Worm (Caenorhabditis elegans): ENCODE results near the gene mltn-11.

mltn-11 gene

ce11 chrV:16674399-16674798 lies 38.4 kb downstream of the mltn-11 start:
- TF ChIP-seq F13C5.2 (tag; optimal IDR thresholded peaks at IDR 0.05) (no peak), B0310.2 (tag; optimal IDR thresholded peaks at IDR 0.05) (no peak), sea-1 (GFP tag; conservative IDR thresholded peaks at IDR 0.05) (no peak), tbx-11 (GFP tag; IDR thresholded peaks at IDR 0.05) (no peak), tra-4 (tag; optimal IDR thresholded peaks at IDR 0.05) (no peak), ama-1 (optimal IDR thresholded peaks at IDR 0.05) (no peak), pes-1 (GFP tag; IDR thresholded peaks at IDR 0.05) (no peak), ets-7 (tag; optimal IDR thresholded peaks at IDR 0.05) (no peak), scrt-1 (GFP tag; IDR thresholded peaks at IDR 0.05) (no peak), hmbx-1 (tag; optimal IDR thresholded peaks at IDR 0.05) (no peak), ceh-36 (tag; optimal IDR thresholded peaks at IDR 0.05) (no peak), hnd-1 (tag; optimal IDR thresholded peaks at IDR 0.05) (no peak), tbx-37 (GFP tag; conservative IDR thresholded peaks at IDR 0.05) (no peak)

DNA sequence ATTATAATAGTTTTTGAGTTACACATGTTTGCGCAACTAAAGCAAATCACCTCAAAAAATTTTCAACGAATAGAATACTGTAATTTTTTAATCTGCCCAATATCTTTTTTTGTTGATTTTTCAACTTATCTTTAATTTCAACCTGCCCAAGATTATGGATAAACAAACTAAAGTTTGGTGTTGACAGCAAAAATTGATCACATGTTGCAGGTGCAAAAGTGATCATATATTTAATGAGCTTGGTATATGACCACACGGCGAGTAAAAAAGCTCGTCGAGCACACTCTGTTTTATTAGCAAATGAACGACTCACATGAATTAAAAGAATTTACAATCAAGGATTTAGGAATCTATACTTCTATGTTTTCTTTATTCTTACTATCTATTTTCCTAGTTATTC lies 39.6 kb downstream of the mltn-11 start, which contains the start of gene srz-1:
Gene srz-1 (plus strand): TSS at position 301 of the 400 bp plus-strand sequence.
- TF ChIP-seq ceh-36 (tag; optimal IDR thresholded peaks at IDR 0.05) (no peak), pes-1 (GFP tag; IDR thresholded peaks at IDR 0.05) (no peak), hmbx-1 (tag; optimal IDR thresholded peaks at IDR 0.05) (no peak), ceh-13 (GFP tag; optimal IDR thresholded peaks at IDR 0.05) (no peak), hmg-4 (GFP tag; optimal IDR thresholded peaks at IDR 0.05) (no peak), tra-4 (tag; optimal IDR thresholded peaks at IDR 0.05) (no peak), tbx-37 (GFP tag; conservative IDR thresholded peaks at IDR 0.05) (no peak), tbx-11 (GFP tag; IDR thresholded peaks at IDR 0.05) (no peak), scrt-1 (GFP tag; IDR thresholded peaks at IDR 0.05) (no peak), ets-7 (tag; optimal IDR thresholded peaks at IDR 0.05) (no peak), flt-1 (GFP tag; IDR thresholded peaks at IDR 0.05) (no peak), aly-1 (tag; optimal IDR thresholded peaks at IDR 0.05) (no peak), sea-1 (GFP tag; conservative IDR thresholded peaks at IDR 0.05) (no peak), ama-1 (optimal IDR thresholded peaks at IDR 0.05) (no peak)

DNA sequence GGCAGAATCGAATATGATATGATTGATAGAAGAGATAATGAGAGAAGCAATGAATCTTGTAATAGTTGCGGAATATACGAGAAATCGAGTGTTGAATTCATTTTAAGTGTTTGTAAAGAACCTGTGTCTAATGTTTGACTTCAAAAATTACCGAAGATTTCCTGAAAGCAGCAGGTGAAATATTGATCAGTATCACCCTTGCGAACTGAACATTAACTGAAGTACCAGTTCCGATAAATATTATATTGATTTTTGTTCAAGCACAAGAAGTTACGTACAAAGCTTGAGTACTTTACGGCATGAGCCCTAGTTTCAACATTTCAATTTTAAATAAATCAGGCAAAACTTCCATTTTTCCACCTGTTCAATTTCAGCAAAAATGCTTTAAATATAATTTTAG lies 43.3 kb downstream of the mltn-11 start, which contains the start of gene srz-103:
Gene srz-103 (minus strand): TSS at position 101 of the 400 bp plus-strand sequence.
- no peak for TF ChIP-seq sea-1 (GFP tag; conservative IDR thresholded peaks at IDR 0.05)
- TF ChIP-seq pes-1 (GFP tag; IDR thresholded peaks at IDR 0.05): no peak
- TF ChIP-seq ama-1 (optimal IDR thresholded peaks at IDR 0.05): no peak
- TF ChIP-seq tbx-37 (GFP tag; conservative IDR thresholded peaks at IDR 0.05): no peak
- no peak for TF ChIP-seq scrt-1 (GFP tag; IDR thresholded peaks at IDR 0.05)
- TF ChIP-seq hmbx-1 (tag; optimal IDR thresholded peaks at IDR 0.05): no peak
- no peak for TF ChIP-seq aly-1 (tag; optimal IDR thresholded peaks at IDR 0.05)
- no peak for TF ChIP-seq ceh-36 (tag; optimal IDR thresholded peaks at IDR 0.05)
- no peak for TF ChIP-seq tbx-11 (GFP tag; IDR thresholded peaks at IDR 0.05)
- TF ChIP-seq flt-1 (GFP tag; IDR thresholded peaks at IDR 0.05): no peak
- no peak for TF ChIP-seq ceh-13 (GFP tag; optimal IDR thresholded peaks at IDR 0.05)

DNA sequence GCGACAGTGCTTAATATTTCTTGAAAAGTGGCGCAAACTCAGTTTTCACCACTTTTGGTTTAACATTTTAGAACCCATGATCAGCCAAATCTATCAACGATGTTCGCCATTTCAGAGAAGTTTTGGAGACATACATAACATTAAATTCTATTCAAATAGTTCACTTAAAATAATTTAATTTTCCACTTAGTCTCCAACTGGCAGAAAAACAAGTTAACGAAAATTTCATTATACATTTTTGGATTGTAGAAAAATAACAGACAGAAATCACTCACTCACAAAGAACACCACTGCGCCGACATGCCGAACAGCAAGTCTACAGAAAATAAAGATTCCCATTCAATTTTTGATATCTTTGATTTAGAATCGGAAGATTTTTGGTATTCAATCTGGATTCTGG lies 44.0 kb downstream of the mltn-11 start, which contains the start of gene srw-44:
Gene srw-44 (plus strand): TSS at position 301 of the 400 bp plus-strand sequence.
- TF ChIP-seq aly-1 (tag; optimal IDR thresholded peaks at IDR 0.05): no peak
- no peak for TF ChIP-seq ama-1 (optimal IDR thresholded peaks at IDR 0.05)
- no peak for TF ChIP-seq ets-7 (tag; optimal IDR thresholded peaks at IDR 0.05)
- TF ChIP-seq B0310.2 (tag; optimal IDR thresholded peaks at IDR 0.05): no peak
- no peak for TF ChIP-seq hnd-1 (tag; optimal IDR thresholded peaks at IDR 0.05)
- no peak for TF ChIP-seq scrt-1 (GFP tag; IDR thresholded peaks at IDR 0.05)
- TF ChIP-seq pes-1 (GFP tag; IDR thresholded peaks at IDR 0.05): no peak
- TF ChIP-seq sea-1 (GFP tag; conservative IDR thresholded peaks at IDR 0.05): no peak
- TF ChIP-seq ceh-36 (tag; optimal IDR thresholded peaks at IDR 0.05): no peak
- TF ChIP-seq F13C5.2 (tag; optimal IDR thresholded peaks at IDR 0.05): no peak
- no peak for TF ChIP-seq ceh-13 (GFP tag; optimal IDR thresholded peaks at IDR 0.05)
- no peak for TF ChIP-seq hmbx-1 (tag; optimal IDR thresholded peaks at IDR 0.05)
- TF ChIP-seq tbx-11 (GFP tag; IDR thresholded peaks at IDR 0.05): no peak

ce11 chrV:16682886-16683285 lies 46.9 kb downstream of the mltn-11 start, which contains the start of gene srw-36:
srw-36 (plus strand) TSS chrV:16683186.
- TF ChIP-seq pes-1 (GFP tag; IDR thresholded peaks at IDR 0.05): no peak
- TF ChIP-seq ama-1 (optimal IDR thresholded peaks at IDR 0.05): no peak
- TF ChIP-seq tbx-37 (GFP tag; conservative IDR thresholded peaks at IDR 0.05): no peak
- no peak for TF ChIP-seq flt-1 (GFP tag; IDR thresholded peaks at IDR 0.05)
- TF ChIP-seq hmbx-1 (tag; optimal IDR thresholded peaks at IDR 0.05): no peak
- no peak for TF ChIP-seq B0310.2 (tag; optimal IDR thresholded peaks at IDR 0.05)
- TF ChIP-seq tbx-11 (GFP tag; IDR thresholded peaks at IDR 0.05): no peak
- no peak for TF ChIP-seq tra-4 (tag; optimal IDR thresholded peaks at IDR 0.05)
- no peak for TF ChIP-seq scrt-1 (GFP tag; IDR thresholded peaks at IDR 0.05)
- no peak for TF ChIP-seq F13C5.2 (tag; optimal IDR thresholded peaks at IDR 0.05)
- no peak for TF ChIP-seq hnd-1 (tag; optimal IDR thresholded peaks at IDR 0.05)

- TF ChIP-seq ets-7 (tag; optimal IDR thresholded peaks at IDR 0.05): no peak
- no peak for TF ChIP-seq scrt-1 (GFP tag; IDR thresholded peaks at IDR 0.05)
- TF ChIP-seq hmg-4 (GFP tag; optimal IDR thresholded peaks at IDR 0.05): no peak
- no peak for TF ChIP-seq F13C5.2 (tag; optimal IDR thresholded peaks at IDR 0.05)
- TF ChIP-seq aly-1 (tag; optimal IDR thresholded peaks at IDR 0.05): no peak
- TF ChIP-seq B0310.2 (tag; optimal IDR thresholded peaks at IDR 0.05): no peak
- no peak for TF ChIP-seq flt-1 (GFP tag; IDR thresholded peaks at IDR 0.05)
Observed at ce11 chrV:16683359-16683758, 47.4 kb downstream of the mltn-11 start.

- TF ChIP-seq sea-1 (GFP tag; conservative IDR thresholded peaks at IDR 0.05) (no peak), tbx-37 (GFP tag; conservative IDR thresholded peaks at IDR 0.05) (no peak), aly-1 (tag; optimal IDR thresholded peaks at IDR 0.05) (no peak), ceh-13 (GFP tag; optimal IDR thresholded peaks at IDR 0.05) (no peak), tbx-11 (GFP tag; IDR thresholded peaks at IDR 0.05) (no peak), pes-1 (GFP tag; IDR thresholded peaks at IDR 0.05) (no peak)
Observed at ce11 chrV:16685725-16686124, 49.7 kb downstream of the mltn-11 start, which contains the start of gene srw-43. srw-43 (plus strand) TSS chrV:16686025.

DNA sequence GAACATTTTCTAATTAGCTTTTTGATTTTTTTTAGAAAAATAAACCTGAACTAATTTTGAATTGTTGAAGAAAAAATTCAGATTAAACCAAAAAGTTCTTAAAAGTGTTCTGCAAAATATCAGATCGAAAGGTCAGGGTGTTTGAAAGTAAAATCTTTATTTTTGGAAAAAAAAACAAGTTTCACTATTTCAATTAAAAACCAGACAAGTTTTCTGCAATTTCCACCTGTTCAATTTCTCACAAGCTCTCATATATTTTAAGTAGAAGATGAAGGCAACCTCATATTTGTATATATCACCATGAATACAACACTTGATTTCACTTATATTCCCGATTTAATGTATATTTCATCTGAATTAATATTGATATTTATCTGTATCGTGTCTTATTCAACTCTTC lies 51.2 kb downstream of the mltn-11 start, which contains the start of gene srz-102:
Gene srz-102 (plus strand): TSS at position 301 of the 400 bp plus-strand sequence.
- TF ChIP-seq ceh-13 (GFP tag; optimal IDR thresholded peaks at IDR 0.05): no peak
- TF ChIP-seq F13C5.2 (tag; optimal IDR thresholded peaks at IDR 0.05): no peak
- no peak for TF ChIP-seq ceh-36 (tag; optimal IDR thresholded peaks at IDR 0.05)
- TF ChIP-seq hmbx-1 (tag; optimal IDR thresholded peaks at IDR 0.05): no peak
- TF ChIP-seq sea-1 (GFP tag; conservative IDR thresholded peaks at IDR 0.05): no peak
- TF ChIP-seq ama-1 (optimal IDR thresholded peaks at IDR 0.05): no peak
- no peak for TF ChIP-seq ets-7 (tag; optimal IDR thresholded peaks at IDR 0.05)
- no peak for TF ChIP-seq aly-1 (tag; optimal IDR thresholded peaks at IDR 0.05)
- no peak for TF ChIP-seq tbx-11 (GFP tag; IDR thresholded peaks at IDR 0.05)
- no peak for TF ChIP-seq pes-1 (GFP tag; IDR thresholded peaks at IDR 0.05)
- TF ChIP-seq hmg-4 (GFP tag; optimal IDR thresholded peaks at IDR 0.05): no peak
- TF ChIP-seq flt-1 (GFP tag; IDR thresholded peaks at IDR 0.05): no peak
- TF ChIP-seq hnd-1 (tag; optimal IDR thresholded peaks at IDR 0.05): no peak
- no peak for TF ChIP-seq scrt-1 (GFP tag; IDR thresholded peaks at IDR 0.05)
- no peak for TF ChIP-seq tra-4 (tag; optimal IDR thresholded peaks at IDR 0.05)
- no peak for TF ChIP-seq tbx-37 (GFP tag; conservative IDR thresholded peaks at IDR 0.05)
- TF ChIP-seq B0310.2 (tag; optimal IDR thresholded peaks at IDR 0.05): no peak

Measured in whole organism, early embryonic.